Fruit fly (Drosophila melanogaster): Measurements from ENCODE around the gene Ets65A.
"Not testable (repeated sequence)": the region's sequence is repeated elsewhere in the genome, so short reads cannot be mapped to it uniquely, and the experiment has no call there.

Gene Ets65A

dm6 chr3L:6135174-6135573, 37.8 kb downstream of the Ets65A start, which contains the start of gene Lcp65Ag1:
Gene Lcp65Ag1 (minus strand): TSS chr3L:6135274.
- TF ChIP-seq EcR (GFP tag; optimal IDR thresholded peaks at IDR 0.05) (no peak), Dll (optimal IDR thresholded peaks at IDR 0.05) (no peak), CG8478 (optimal IDR thresholded peaks at IDR 0.05) (no peak), usp (GFP tag; optimal IDR thresholded peaks at IDR 0.05) (no peak), psq (optimal IDR thresholded peaks at IDR 0.05) (no peak), pan (optimal IDR thresholded peaks at IDR 0.05) (no peak)

- TF ChIP-seq pan (optimal IDR thresholded peaks at IDR 0.05) = no peak
- TF ChIP-seq CG8478 (optimal IDR thresholded peaks at IDR 0.05) = no peak
- no peak for TF ChIP-seq EcR (GFP tag; optimal IDR thresholded peaks at IDR 0.05)
- TF ChIP-seq psq (optimal IDR thresholded peaks at IDR 0.05) = no peak
- TF ChIP-seq usp (GFP tag; optimal IDR thresholded peaks at IDR 0.05) = no peak
- no peak for TF ChIP-seq Dll (optimal IDR thresholded peaks at IDR 0.05)
These were observed 39.3 kb downstream of the Ets65A start, which contains the start of gene Lcp65Af for dm6 chr3L:6136691-6137090. Gene Lcp65Af (minus strand): TSS chr3L:6136791.

- TF ChIP-seq usp (GFP tag; optimal IDR thresholded peaks at IDR 0.05) = no peak
These were observed 40.6 kb downstream of the Ets65A start, which contains the start of gene Lcp65Ae for dm6 chr3L:6138018-6138417. Gene Lcp65Ae (minus strand): TSS chr3L:6138118.

- no peak for TF ChIP-seq psq (optimal IDR thresholded peaks at IDR 0.05)
- no peak for TF ChIP-seq pan (optimal IDR thresholded peaks at IDR 0.05)
- no peak for TF ChIP-seq usp (GFP tag; optimal IDR thresholded peaks at IDR 0.05)
- no peak for TF ChIP-seq Dll (optimal IDR thresholded peaks at IDR 0.05)
These were observed 41.2 kb downstream of the Ets65A start for dm6 chr3L:6138586-6138985.

DNA sequence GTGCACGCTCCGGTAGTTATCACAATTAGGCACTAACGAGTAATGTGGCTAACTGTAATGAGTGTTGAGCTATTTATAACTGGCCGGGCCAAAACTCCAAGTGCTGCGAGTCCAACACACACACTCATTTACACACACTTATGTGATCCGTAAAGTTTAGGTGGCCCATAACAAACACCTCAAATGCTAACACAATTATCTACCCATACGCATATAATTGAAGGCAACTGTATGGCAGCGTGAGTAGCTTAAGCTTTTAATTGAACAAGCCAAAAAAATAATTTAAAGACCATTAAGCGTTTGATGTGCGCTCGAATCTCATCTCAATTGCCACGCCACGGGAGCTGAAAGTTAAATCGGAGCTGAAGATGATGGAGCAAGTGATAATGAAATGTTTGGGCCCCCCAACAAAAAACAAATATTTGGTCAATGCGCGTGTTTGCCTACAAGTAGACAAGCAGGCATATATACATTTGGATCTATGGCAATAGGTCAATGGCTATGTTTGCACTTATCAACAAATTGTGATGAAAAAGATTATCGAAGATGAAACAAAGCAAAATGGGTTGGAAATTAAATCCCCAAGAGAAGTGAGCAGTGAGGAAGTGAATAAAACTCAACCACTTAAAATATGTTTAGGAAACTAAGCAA, 42.6 kb downstream of the Ets65A start, which contains the start of gene Cpr65Av:
TSS of gene Cpr65Av (minus strand) at position 51 of the 651 bp plus-strand sequence.
- TF ChIP-seq pan (optimal IDR thresholded peaks at IDR 0.05) (no peak), psq (optimal IDR thresholded peaks at IDR 0.05) (no peak), usp (GFP tag; optimal IDR thresholded peaks at IDR 0.05) (no peak)

DNA sequence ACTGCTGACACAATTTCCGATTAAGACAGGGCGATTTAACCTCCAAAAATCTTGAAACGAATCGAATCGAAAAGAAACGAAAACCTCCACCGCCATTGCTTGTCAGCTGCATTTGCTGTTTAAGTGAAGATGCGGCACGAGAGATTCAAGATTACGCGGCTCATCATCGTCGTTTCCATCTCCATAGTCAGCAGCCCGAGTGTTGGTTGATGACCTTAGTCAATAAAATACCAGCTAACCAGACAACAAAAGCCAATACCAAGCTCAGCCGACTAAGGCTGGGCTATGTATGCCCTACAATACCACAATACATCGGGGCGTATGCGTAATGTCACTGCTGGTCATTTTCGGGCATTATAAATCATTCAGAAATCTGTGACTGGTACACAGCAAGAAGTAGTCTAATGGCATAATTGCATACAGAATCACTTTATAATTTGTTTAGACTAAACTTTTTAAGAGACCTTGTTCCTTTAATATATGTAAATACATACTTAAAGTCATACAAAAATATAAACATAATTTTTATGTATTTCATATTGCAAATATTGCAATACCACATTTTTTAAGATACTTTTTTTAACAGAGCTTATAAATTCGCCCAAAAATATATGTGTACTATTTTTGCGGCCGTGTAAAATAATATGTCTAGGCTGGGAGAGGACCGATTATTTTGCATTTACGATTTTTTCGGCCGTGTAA, 43.5 kb downstream of the Ets65A start:
- no peak for TF ChIP-seq usp (GFP tag; optimal IDR thresholded peaks at IDR 0.05)
- no peak for TF ChIP-seq EcR (GFP tag; optimal IDR thresholded peaks at IDR 0.05)
- TF ChIP-seq Dll (optimal IDR thresholded peaks at IDR 0.05) = no peak
- TF ChIP-seq pan (optimal IDR thresholded peaks at IDR 0.05) = no peak
- TF ChIP-seq CG8478 (optimal IDR thresholded peaks at IDR 0.05) = no peak
- TF ChIP-seq psq (optimal IDR thresholded peaks at IDR 0.05) = no peak

dm6 chr3L:6141538-6141937, 44.1 kb downstream of the Ets65A start:
- TF ChIP-seq usp (GFP tag; optimal IDR thresholded peaks at IDR 0.05) (no peak), pan (optimal IDR thresholded peaks at IDR 0.05) (no peak), EcR (GFP tag; optimal IDR thresholded peaks at IDR 0.05) (no peak), CG8478 (optimal IDR thresholded peaks at IDR 0.05) (no peak), psq (optimal IDR thresholded peaks at IDR 0.05) (no peak), Dll (optimal IDR thresholded peaks at IDR 0.05) (no peak)

dm6 chr3L:6142313-6142712, 44.9 kb downstream of the Ets65A start, which contains the start of gene Cpr65Aw:
Gene Cpr65Aw (minus strand): TSS chr3L:6142413.
- TF ChIP-seq CG8478 (optimal IDR thresholded peaks at IDR 0.05) (no peak), usp (GFP tag; optimal IDR thresholded peaks at IDR 0.05) (no peak), psq (optimal IDR thresholded peaks at IDR 0.05) (no peak), pan (optimal IDR thresholded peaks at IDR 0.05) (no peak), EcR (GFP tag; optimal IDR thresholded peaks at IDR 0.05) (no peak), Dll (optimal IDR thresholded peaks at IDR 0.05) (no peak)

DNA sequence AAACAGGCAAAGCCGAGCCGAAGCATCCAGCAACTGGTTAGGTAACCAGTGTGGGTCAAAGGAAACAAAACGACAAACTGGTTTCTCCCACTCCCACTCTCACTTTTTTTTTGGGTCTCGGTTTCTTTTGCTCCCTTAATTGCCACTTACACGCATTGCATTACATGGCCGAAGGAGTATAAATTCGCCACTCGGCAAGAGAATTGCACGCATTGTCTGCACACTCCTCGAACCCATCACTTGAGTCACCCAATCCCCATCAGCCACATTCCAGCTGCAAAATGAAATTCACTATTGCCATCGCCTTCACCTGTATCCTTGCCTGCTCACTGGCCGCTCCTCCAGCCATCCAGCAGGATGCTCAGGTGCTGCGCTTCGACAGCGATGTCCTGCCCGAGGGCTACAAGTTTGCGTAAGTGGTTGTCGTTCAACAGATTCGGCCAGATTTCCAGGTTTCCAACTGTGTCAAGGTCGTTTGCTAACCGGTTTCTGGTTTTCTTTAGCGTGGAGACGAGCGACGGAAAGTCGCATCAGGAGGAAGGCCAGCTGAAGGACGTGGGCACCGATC, 45.9 kb downstream of the Ets65A start, which contains the start of gene Lcp65Ad:
TSS of gene Lcp65Ad (plus strand) at position 208 of the 568 bp plus-strand sequence.
- peak; percentile 37 for TF ChIP-seq Dll (optimal IDR thresholded peaks at IDR 0.05)
- no peak for TF ChIP-seq pan (optimal IDR thresholded peaks at IDR 0.05)

- TF ChIP-seq EcR (GFP tag; optimal IDR thresholded peaks at IDR 0.05) (no peak), Dll (optimal IDR thresholded peaks at IDR 0.05) (no peak), pan (optimal IDR thresholded peaks at IDR 0.05) (no peak), psq (optimal IDR thresholded peaks at IDR 0.05) (no peak)
These were observed 47.4 kb downstream of the Ets65A start, which contains the start of gene Lcp65Ac for dm6 chr3L:6144769-6145220. Gene Lcp65Ac (plus strand): TSS chr3L:6144819.

dm6 chr3L:6146374-6146773, 49.0 kb downstream of the Ets65A start, which contains the start of gene Lcp65Ab2:
Gene Lcp65Ab2 (plus strand): TSS chr3L:6146674.
- not testable (repeated sequence) for TF ChIP-seq usp (GFP tag; optimal IDR thresholded peaks at IDR 0.05); EcR (GFP tag; optimal IDR thresholded peaks at IDR 0.05); CG8478 (optimal IDR thresholded peaks at IDR 0.05)

DNA sequence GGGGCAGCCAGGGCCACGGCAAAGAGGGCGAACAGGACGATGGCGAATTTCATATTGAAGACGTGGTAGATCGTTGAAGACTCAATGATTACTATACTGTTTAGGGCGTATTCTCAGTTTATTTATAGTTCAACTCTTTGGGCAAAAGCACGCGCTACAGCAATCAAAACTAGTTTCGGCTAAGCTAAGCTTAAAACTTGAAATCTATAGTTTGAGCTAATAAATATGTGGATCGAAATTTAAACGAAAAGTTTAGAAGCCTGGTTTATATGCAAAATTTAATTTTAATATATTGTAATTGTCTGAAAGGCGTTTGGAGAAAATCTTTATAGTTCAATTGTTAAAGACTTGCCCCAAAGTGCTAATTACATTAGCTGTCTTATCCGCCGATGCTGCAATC, 50.5 kb downstream of the Ets65A start, which contains the start of gene Cpr65Ax1:
TSS of gene Cpr65Ax1 (minus strand) at position 101 of the 400 bp plus-strand sequence.
- TF ChIP-seq Dll (optimal IDR thresholded peaks at IDR 0.05); usp (GFP tag; optimal IDR thresholded peaks at IDR 0.05); CG8478 (optimal IDR thresholded peaks at IDR 0.05): not testable (repeated sequence)
